Fruit fly (Drosophila melanogaster): Measurements from ENCODE around the gene red.

DNA sequence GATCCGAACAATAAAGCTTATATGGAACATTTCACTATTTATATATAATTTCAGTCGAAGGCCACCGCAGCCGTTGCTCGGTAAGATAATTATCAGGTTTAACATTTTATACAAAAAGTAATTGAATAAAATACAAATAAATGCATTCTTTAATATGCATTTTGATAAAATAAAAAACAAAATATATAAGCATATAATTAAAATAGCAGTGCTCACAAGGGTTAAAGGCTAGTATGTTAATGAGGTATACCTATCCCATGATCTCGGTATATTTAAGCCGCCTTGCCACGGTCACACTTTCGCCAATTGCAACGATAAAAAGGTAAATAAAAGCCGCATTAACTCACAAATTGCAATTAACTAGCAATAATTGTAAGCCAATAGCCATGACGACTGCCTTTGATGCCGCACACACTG is 19.9 kb downstream of the red start, which contains the start of gene Polr2I:
- TF ChIP-seq psq (optimal IDR thresholded peaks at IDR 0.05) (no peak), CG8478 (optimal IDR thresholded peaks at IDR 0.05) (no peak), usp (GFP tag; optimal IDR thresholded peaks at IDR 0.05) (no peak), EcR (GFP tag; optimal IDR thresholded peaks at IDR 0.05) (no peak)
